Fruit fly (Drosophila melanogaster): ENCODE data around the gene ab.

- no peak for TF ChIP-seq Dll (optimal IDR thresholded peaks at IDR 0.05)
- TF ChIP-seq usp (GFP tag; optimal IDR thresholded peaks at IDR 0.05) = no peak
- TF ChIP-seq CG8478 (optimal IDR thresholded peaks at IDR 0.05) = no peak
- TF ChIP-seq pan (optimal IDR thresholded peaks at IDR 0.05) = no peak
- no peak for TF ChIP-seq psq (optimal IDR thresholded peaks at IDR 0.05)
- no peak for TF ChIP-seq EcR (GFP tag; optimal IDR thresholded peaks at IDR 0.05)
These were observed 28.3 kb upstream of the ab start for dm6 chr2L:11182148-11182593.

All from whole organism.